Fruit fly (Drosophila melanogaster): ENCODE measurements around the gene CG1943.

DNA sequence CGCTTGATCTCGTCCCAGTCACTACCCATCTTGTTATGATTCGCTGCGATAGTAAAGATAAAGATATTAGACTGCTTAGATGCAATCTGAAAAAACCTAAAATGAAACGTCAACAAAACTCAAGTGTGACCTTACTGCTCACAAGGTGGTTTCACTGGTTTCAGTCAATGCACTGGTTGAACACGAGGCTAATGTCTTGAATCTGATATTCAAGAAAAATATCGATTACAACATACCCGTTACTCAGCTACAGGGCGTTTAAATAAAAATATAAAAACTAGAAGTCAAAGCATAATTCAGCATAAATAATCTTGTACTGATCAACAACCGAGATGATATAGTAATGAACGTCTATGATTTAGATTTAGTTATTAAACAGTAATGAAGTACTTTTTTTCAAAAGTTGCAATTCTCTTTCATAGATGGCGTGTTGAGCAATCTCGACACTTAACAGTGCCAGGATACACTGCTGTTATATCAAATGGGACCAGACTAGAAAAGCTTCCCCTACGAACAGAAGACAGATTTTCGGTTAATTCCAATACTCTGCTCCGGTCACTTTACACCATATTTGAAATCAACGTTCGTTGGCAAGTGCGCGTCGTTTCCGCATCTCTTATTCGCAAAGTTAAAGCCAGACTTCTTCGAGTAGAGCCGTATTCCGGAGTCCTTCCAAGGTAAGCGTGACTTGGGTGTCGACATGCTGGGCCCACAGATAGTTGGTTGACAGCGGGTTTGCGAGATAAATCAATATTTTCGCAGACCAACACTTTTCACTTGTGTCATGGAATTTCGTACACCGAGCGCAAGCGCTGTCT lies at the start of gene CG1943, which contains the start of gene Ufl1:
- TF ChIP-seq fru (GFP tag; optimal IDR thresholded peaks at IDR 0.05) (no peak), foxo (GFP tag; optimal IDR thresholded peaks at IDR 0.05) (peak in 1 of 2 experiments; percentile 13), br (GFP tag; optimal IDR thresholded peaks at IDR 0.05) (peak; percentile 3), h (GFP tag; optimal IDR thresholded peaks at IDR 0.05) (peak; percentile 12), usp (GFP tag; optimal IDR thresholded peaks at IDR 0.05) (no peak), GATAd (GFP tag; optimal IDR thresholded peaks at IDR 0.05) (no peak), sage (GFP tag; optimal IDR thresholded peaks at IDR 0.05) (peak; percentile 14), Myc (optimal IDR thresholded peaks at IDR 0.05) (peak; percentile 49), Abd-B (GFP tag; optimal IDR thresholded peaks at IDR 0.05) (no peak), Dfd (GFP tag; optimal IDR thresholded peaks at IDR 0.05) (no peak)

Data from whole organism, wandering third instar larva.